Fruit fly (Drosophila melanogaster): ENCODE results near the gene CG3226.

DNA sequence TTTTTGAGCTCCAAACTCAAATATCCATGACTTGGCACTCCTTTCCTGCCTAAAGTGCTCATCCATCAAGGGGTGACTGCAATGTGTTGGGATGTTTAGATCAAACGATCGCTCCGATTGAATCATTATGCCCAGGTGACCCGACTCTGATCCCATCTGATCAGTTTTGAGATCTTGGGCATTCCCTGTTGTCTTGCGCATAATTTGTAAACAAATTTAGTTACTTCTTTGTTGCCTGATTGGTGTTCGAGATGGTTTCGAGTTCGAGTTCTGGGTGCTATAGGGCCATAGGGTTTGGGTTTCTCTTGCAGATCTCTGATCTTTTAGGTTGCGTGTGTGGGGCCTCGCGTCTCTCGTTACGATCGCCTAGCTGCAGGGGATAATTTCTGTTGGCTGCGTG lies 41.5 kb downstream of the CG3226 start:
- no peak for TF ChIP-seq CTCF (optimal IDR thresholded peaks at IDR 0.05)
- no peak for TF ChIP-seq CG8478 (optimal IDR thresholded peaks at IDR 0.05)
